Fruit fly (Drosophila melanogaster) whole organism, embryonic: ENCODE data around the gene CG43902.

Source experiments
- CG10209 ChIP-seq: fragments of 200-800 bp; sonication (Bioruptor generic); optimal IDR thresholded peaks from 3 replicates; lab custom pipeline; 2017; ENCODE audit warnings: missing biosample characterization, mild to moderate bottlenecking, missing genetic modification characterization, missing genetic modification reagents
- CG10565 ChIP-seq: fragments of 200-800 bp; sonication (Bioruptor generic); optimal IDR thresholded peaks from 3 replicates; lab custom pipeline; 2016; ENCODE audit warnings: missing biosample characterization, mild to moderate bottlenecking, missing genetic modification characterization
- CG11398 ChIP-seq: fragments of 200-800 bp; sonication (Bioruptor generic); optimal IDR thresholded peaks from 2 replicates; lab custom pipeline; 2016; ENCODE audit warnings: missing biosample characterization, missing genetic modification characterization
- CG11504 ChIP-seq: fragments of 200-800 bp; sonication (Bioruptor generic); optimal IDR thresholded peaks from 3 replicates; lab custom pipeline; 2019; ENCODE audit warnings: missing biosample characterization, mild to moderate bottlenecking, missing genetic modification characterization, moderate library complexity
- CG13296 ChIP-seq: fragments of 200-800 bp; sonication (Bioruptor generic); optimal IDR thresholded peaks from 3 replicates; lab custom pipeline; 2018; ENCODE audit warnings: missing biosample characterization, mild to moderate bottlenecking, missing genetic modification characterization
- CG15479 ChIP-seq: fragments of 200-800 bp; sonication (Bioruptor generic); optimal IDR thresholded peaks from 3 replicates; lab custom pipeline; 2019; ENCODE audit warnings: missing biosample characterization, mild to moderate bottlenecking, missing genetic modification characterization, moderate library complexity
- CG15514 ChIP-seq: fragments of 200-800 bp; sonication (Bioruptor generic); optimal IDR thresholded peaks from 3 replicates; lab custom pipeline; 2017; ENCODE audit warnings: missing biosample characterization, missing genetic modification characterization, mild to moderate bottlenecking, moderate library complexity, missing genetic modification reagents
- CG17328 ChIP-seq: fragments of 200-800 bp; sonication (Bioruptor generic); IDR thresholded peaks from 2 replicates; pipeline ENCODE4 v1.3.6; 2022; ENCODE audit warnings: missing biosample characterization, missing genetic modification characterization
- CG17385 ChIP-seq: fragments of 200-800 bp; sonication (Bioruptor generic); optimal IDR thresholded peaks from 3 replicates; lab custom pipeline; 2018; ENCODE audit warnings: missing biosample characterization, mild to moderate bottlenecking, missing genetic modification characterization
- CG18262 ChIP-seq: fragments of 200-800 bp; optimal IDR thresholded peaks from 3 replicates; lab custom pipeline; 2019; ENCODE audit warnings: missing biosample characterization, mild to moderate bottlenecking, missing genetic modification characterization, moderate library complexity
- CG30403 ChIP-seq: fragments of 200-800 bp; sonication (Bioruptor generic); optimal IDR thresholded peaks from 3 replicates; lab custom pipeline; 2016; ENCODE audit warnings: missing biosample characterization, missing genetic modification characterization
- CG34224 ChIP-seq: fragments of 200-800 bp; sonication (Bioruptor generic); IDR thresholded peaks from 3 replicates; pipeline ENCODE4 v1.3.6; 2022; ENCODE audit warnings: missing biosample characterization, missing genetic modification characterization; ENCODE audit not compliant: partially characterized antibody
- CG5245 ChIP-seq: fragments of 200-800 bp; sonication (Bioruptor generic); optimal IDR thresholded peaks from 3 replicates; lab custom pipeline; 2016; ENCODE audit warnings: missing biosample characterization, missing genetic modification characterization
- CG6689 ChIP-seq: fragments of 200-800 bp; sonication (Bioruptor generic); IDR thresholded peaks from 2 replicates; pipeline ENCODE4 v1.3.6; 2022; ENCODE audit warnings: missing biosample characterization, missing genetic modification characterization
- CG6813 ChIP-seq: fragments of 200-800 bp; sonication (Bioruptor generic); optimal IDR thresholded peaks from 2 replicates; lab custom pipeline; 2017; ENCODE audit warnings: missing biosample characterization, missing genetic modification characterization, mild to moderate bottlenecking, moderate library complexity, missing genetic modification reagents
- CoRest ChIP-seq: fragments of 200-800 bp; sonication (Bioruptor generic); optimal IDR thresholded peaks from 3 replicates; lab custom pipeline; 2018; ENCODE audit warnings: missing biosample characterization, mild to moderate bottlenecking, missing genetic modification characterization, moderate library complexity
- D ChIP-seq, 2 experiments: fragments of 200-800 bp in 1 of 2; fragments of >200 bp in 1 of 2; sonication (Bioruptor generic) in 1 of 2; optimal IDR thresholded peaks; 2 replicates in 1 of 2; 3 replicates in 1 of 2; lab custom pipeline; 2017; ENCODE audit warnings: mild to moderate bottlenecking in 1 of 2, missing biosample characterization in 1 of 2, missing genetic modification characterization in 1 of 2, missing genetic modification reagents in 1 of 2
- Dfd ChIP-seq, 2 experiments: fragments of >200 bp; optimal IDR thresholded peaks; 2 replicates each; lab custom pipeline; 2017; ENCODE audit warnings: missing biosample characterization in 2 of 2, missing genetic modification characterization in 2 of 2
- Drgx ChIP-seq: fragments of 200-800 bp; sonication (Bioruptor generic); IDR thresholded peaks from 2 replicates; pipeline ENCODE4 v1.3.6; 2022; ENCODE audit warnings: missing biosample characterization, missing genetic modification characterization
- ERR ChIP-seq: fragments of 200-800 bp; sonication (Bioruptor generic); optimal IDR thresholded peaks from 2 replicates; lab custom pipeline; 2016; ENCODE audit warnings: missing biosample characterization, missing genetic modification characterization
- H2.0 ChIP-seq: fragments of 200-800 bp; sonication (Bioruptor generic); IDR thresholded peaks from 2 replicates; pipeline ENCODE4 v1.3.6; 2022; ENCODE audit warnings: missing biosample characterization, missing genetic modification characterization
- MESR4 ChIP-seq: fragments of 200-800 bp; sonication (Bioruptor generic); optimal IDR thresholded peaks from 2 replicates; lab custom pipeline; 2018; ENCODE audit warnings: missing biosample characterization, mild to moderate bottlenecking, missing genetic modification characterization, moderate library complexity
- Meics ChIP-seq: fragments of 200-800 bp; sonication (Bioruptor generic); optimal IDR thresholded peaks from 2 replicates; lab custom pipeline; 2017; ENCODE audit warnings: missing biosample characterization, mild to moderate bottlenecking, missing genetic modification characterization
- Oaz ChIP-seq: fragments of 200-800 bp; sonication (Bioruptor generic); IDR thresholded peaks from 2 replicates; pipeline ENCODE4 v1.3.6; 2022; ENCODE audit warnings: missing biosample characterization, missing genetic modification characterization
- Opbp ChIP-seq: fragments of 200-800 bp; sonication (Bioruptor generic); IDR thresholded peaks from 3 replicates; pipeline ENCODE4 v1.3.6; 2022; ENCODE audit warnings: missing biosample characterization, missing genetic modification characterization; ENCODE audit not compliant: partially characterized antibody
- PHDP ChIP-seq: fragments of 200-800 bp; sonication (Bioruptor generic); optimal IDR thresholded peaks from 3 replicates; lab custom pipeline; 2018; ENCODE audit warnings: missing biosample characterization, mild to moderate bottlenecking, missing genetic modification characterization, moderate library complexity
- Side ChIP-seq: fragments of 200-800 bp; sonication (Bioruptor generic); optimal IDR thresholded peaks from 2 replicates; lab custom pipeline; 2016; ENCODE audit warnings: missing biosample characterization, missing genetic modification characterization
- Xrp1 ChIP-seq: fragments of 200-800 bp; sonication (Bioruptor generic); IDR thresholded peaks from 2 replicates; pipeline ENCODE4 v1.3.6; 2022; ENCODE audit warnings: missing biosample characterization, missing genetic modification characterization
- ab ChIP-seq: fragments of 200-800 bp; sonication (Bioruptor generic); optimal IDR thresholded peaks from 2 replicates; lab custom pipeline; 2016; ENCODE audit warnings: missing biosample characterization, missing genetic modification characterization
- amos ChIP-seq: fragments of 200-800 bp; sonication (Bioruptor generic); IDR thresholded peaks from 2 replicates; pipeline ENCODE4 v1.3.6; 2022; ENCODE audit warnings: missing biosample characterization, missing genetic modification characterization; ENCODE audit not compliant: partially characterized antibody
- ash1 ChIP-seq: fragments of 200-800 bp; sonication (Bioruptor generic); optimal IDR thresholded peaks from 2 replicates; lab custom pipeline; 2018; ENCODE audit warnings: missing biosample characterization, mild to moderate bottlenecking, missing genetic modification characterization
- chn ChIP-seq: fragments of 200-800 bp; sonication (Bioruptor generic); optimal IDR thresholded peaks from 2 replicates; lab custom pipeline; 2016; ENCODE audit warnings: missing biosample characterization, missing genetic modification characterization
- ci ChIP-seq: fragments of 200-800 bp; sonication (Bioruptor generic); IDR thresholded peaks from 3 replicates; pipeline ENCODE4 v1.3.6; 2022; ENCODE audit warnings: missing biosample characterization, missing genetic modification characterization
- crol ChIP-seq: fragments of 200-800 bp; sonication (Bioruptor generic); IDR thresholded peaks from 2 replicates; pipeline ENCODE4 v1.3.6; 2022; ENCODE audit warnings: missing biosample characterization, missing genetic modification characterization
- kay ChIP-seq: fragments of 200-800 bp; sonication (Bioruptor generic); optimal IDR thresholded peaks from 2 replicates; lab custom pipeline; 2016; ENCODE audit warnings: missing biosample characterization, missing genetic modification characterization
- ken ChIP-seq: fragments of 200-800 bp; sonication (Bioruptor generic); IDR thresholded peaks from 3 replicates; pipeline ENCODE4 v1.3.6; 2022; ENCODE audit warnings: missing biosample characterization, missing genetic modification characterization
- knrl ChIP-seq: fragments of 200-800 bp; sonication (Bioruptor generic); IDR thresholded peaks from 3 replicates; pipeline ENCODE4 v1.3.6; 2022; ENCODE audit warnings: missing biosample characterization, missing genetic modification characterization; ENCODE audit not compliant: partially characterized antibody
- lola ChIP-seq, 3 experiments: fragments of >200 bp in 2 of 3; fragments of 200-800 bp in 1 of 3; sonication (Bioruptor generic) in 1 of 3; optimal IDR thresholded peaks; 2 replicates each; lab custom pipeline; 2017 to 2019; ENCODE audit warnings: missing biosample characterization in 3 of 3, missing genetic modification characterization in 3 of 3, mild to moderate bottlenecking in 1 of 3, moderate library complexity in 1 of 3
- nom ChIP-seq: fragments of 200-800 bp; sonication (Bioruptor generic); optimal IDR thresholded peaks from 2 replicates; lab custom pipeline; 2017; ENCODE audit warnings: missing biosample characterization, missing genetic modification characterization, mild to moderate bottlenecking, moderate library complexity, missing genetic modification reagents
- repo ChIP-seq: fragments of 200-800 bp; sonication (Bioruptor generic); optimal IDR thresholded peaks from 2 replicates; lab custom pipeline; 2016; ENCODE audit warnings: missing biosample characterization, missing genetic modification characterization
- schlank ChIP-seq: fragments of 200-800 bp; sonication (Bioruptor generic); optimal IDR thresholded peaks from 2 replicates; lab custom pipeline; 2018; ENCODE audit warnings: missing biosample characterization, mild to moderate bottlenecking, missing genetic modification characterization
- slp2 ChIP-seq: fragments of 200-800 bp; sonication (Bioruptor generic); optimal IDR thresholded peaks from 2 replicates; lab custom pipeline; 2016; ENCODE audit warnings: missing biosample characterization, missing genetic modification characterization
- sna ChIP-seq: fragments of 200-800 bp; sonication (Bioruptor generic); IDR thresholded peaks from 2 replicates; pipeline ENCODE4 v1.3.6; 2022; ENCODE audit warnings: missing biosample characterization, missing genetic modification characterization; ENCODE audit not compliant: partially characterized antibody
- sqz ChIP-seq: fragments of 200-800 bp; sonication (Bioruptor generic); optimal IDR thresholded peaks from 3 replicates; lab custom pipeline; 2018; ENCODE audit warnings: missing biosample characterization, mild to moderate bottlenecking, missing genetic modification characterization
- tll ChIP-seq, 2 experiments: fragments of 200-800 bp in 1 of 2; fragments of >200 bp in 1 of 2; sonication (Bioruptor generic) in 1 of 2; optimal IDR thresholded peaks; 2 replicates each; lab custom pipeline; 2017 to 2019; ENCODE audit warnings: missing biosample characterization in 2 of 2, missing genetic modification characterization in 2 of 2, mild to moderate bottlenecking in 1 of 2, moderate library complexity in 1 of 2
- trem ChIP-seq: fragments of 200-800 bp; optimal IDR thresholded peaks from 3 replicates; lab custom pipeline; 2019; ENCODE audit warnings: missing biosample characterization, mild to moderate bottlenecking, missing genetic modification characterization, moderate library complexity
- wdn ChIP-seq: fragments of 200-800 bp; sonication (Bioruptor generic); IDR thresholded peaks from 2 replicates; pipeline ENCODE4 v1.3.6; 2022; ENCODE audit warnings: missing biosample characterization, missing genetic modification characterization
- wek ChIP-seq: fragments of 200-800 bp; sonication (Bioruptor generic); optimal IDR thresholded peaks from 3 replicates; lab custom pipeline; 2018; ENCODE audit warnings: missing biosample characterization, mild to moderate bottlenecking, missing genetic modification characterization, moderate library complexity

The CG43902 gene

DNA sequence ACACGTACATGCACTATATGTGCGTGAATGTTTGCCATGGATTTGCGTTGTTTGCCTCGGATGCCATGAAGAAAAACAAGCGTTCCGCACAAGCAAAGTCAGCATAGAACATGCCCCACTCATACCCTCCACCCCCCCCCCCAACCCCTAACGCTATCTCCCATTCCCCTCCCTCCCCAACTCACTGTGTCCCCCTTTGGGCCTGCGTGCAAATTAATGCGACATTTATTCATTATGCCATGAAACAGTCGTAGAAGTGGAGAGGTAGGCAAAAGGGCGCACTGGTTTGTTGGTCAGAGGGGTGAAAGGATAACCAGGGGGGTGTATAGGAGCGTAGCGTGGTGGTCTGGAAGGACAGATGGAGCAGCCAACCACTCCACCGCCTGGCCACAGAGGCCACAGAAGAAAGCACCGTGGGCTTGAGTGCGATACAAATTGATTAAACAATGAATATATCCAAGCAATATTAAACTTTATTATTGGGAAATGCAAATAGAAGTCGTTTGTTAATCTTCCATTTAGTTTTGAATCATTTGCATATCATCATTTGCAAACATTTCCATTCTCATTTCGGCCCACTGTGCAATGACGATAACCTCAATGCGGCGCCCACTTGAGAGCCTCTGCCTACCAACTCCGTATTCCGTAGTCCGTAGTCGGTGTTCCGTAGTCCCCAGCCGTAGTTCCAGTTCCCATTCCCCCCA lies 26.3 kb downstream of the CG43902 start (continued):
- peak; percentile 29 for TF ChIP-seq CG17385
- peak; percentile 1 for TF ChIP-seq CG18262 (tag; lab: Kevin White, UChicago)
- no peak for TF ChIP-seq repo (GFP tag; lab: Kevin White, UChicago)
- no peak for TF ChIP-seq ab (GFP tag; lab: Kevin White, UChicago)
- TF ChIP-seq wdn = 0 out of 2 replicates have a peak, but pooled peaks have one; percentile 21
- no peak for TF ChIP-seq MESR4 (GFP tag; lab: Kevin White, UChicago)
- peak; percentile 30 for TF ChIP-seq CG13296
- TF ChIP-seq CG6813 (GFP tag; lab: Kevin White, UChicago) = peak; percentile 17
- TF ChIP-seq PHDP = no peak
- TF ChIP-seq lola (GFP tag; optimal IDR thresholded peaks at IDR 0.05; lab: Kevin White, UChicago) = no peak
- no peak for TF ChIP-seq knrl (GFP tag; lab: Robert Waterston, UW)
- peak; percentile 13 for TF ChIP-seq CG10209
- no peak for TF ChIP-seq ci (GFP tag; lab: Robert Waterston, UW)
- no peak for TF ChIP-seq sna (GFP tag; lab: Robert Waterston, UW)
- no peak for TF ChIP-seq CG5245 (GFP tag; lab: Kevin White, UChicago)
- peak; percentile 72 for TF ChIP-seq Meics (GFP tag; lab: Kevin White, UChicago)
- TF ChIP-seq CoRest (tag; lab: Kevin White, UChicago) = peak; percentile 22
- no peak for TF ChIP-seq amos
- no peak for TF ChIP-seq schlank (tag; lab: Kevin White, UChicago)
- TF ChIP-seq kay (GFP tag; lab: Kevin White, UChicago) = no peak
- peak; percentile 61 for TF ChIP-seq Side (GFP tag; lab: Kevin White, UChicago)
- no peak for TF ChIP-seq wek (GFP tag; lab: Kevin White, UChicago)
- peak; percentile 49 for TF ChIP-seq CG11504
- TF ChIP-seq Dfd (GFP tag; optimal IDR thresholded peaks at IDR 0.05; lab: Kevin White, UChicago) = no peak
- TF ChIP-seq ERR (GFP tag; lab: Kevin White, UChicago) = peak; percentile 20
- no peak for TF ChIP-seq CG34224
- TF ChIP-seq Drgx (GFP tag; lab: Robert Waterston, UW) = peak; percentile 74
- 0 out of 2 replicates have a peak, but pooled peaks have one; percentile 17 for TF ChIP-seq CG17328
- 0 out of 3 replicates have a peak, but pooled peaks have one; percentile 17 for TF ChIP-seq ken (GFP tag; lab: Robert Waterston, UW)
- TF ChIP-seq trem (tag; lab: Kevin White, UChicago) = no peak
- peak; percentile 59 for TF ChIP-seq Xrp1 (GFP tag; lab: Robert Waterston, UW)
- TF ChIP-seq chn = no peak
- no peak for TF ChIP-seq ash1 (GFP tag; lab: Kevin White, UChicago)
- no peak for TF ChIP-seq Opbp (GFP tag; lab: Robert Waterston, UW)
- TF ChIP-seq CG15479 (GFP tag; lab: Kevin White, UChicago) = no peak
- TF ChIP-seq CG30403 (GFP tag; lab: Kevin White, UChicago) = peak; percentile 20
- peak; percentile 52; the same call in 1 of the 2 replicates for TF ChIP-seq Oaz (GFP tag; lab: Robert Waterston, UW)
- no peak for TF ChIP-seq CG11398 (GFP tag; lab: Kevin White, UChicago)
- TF ChIP-seq nom (GFP tag; lab: Kevin White, UChicago) = no peak
- TF ChIP-seq CG15514 (GFP tag; lab: Kevin White, UChicago) = peak; percentile 47
- peak; percentile 68 for TF ChIP-seq crol (GFP tag; lab: Robert Waterston, UW)
- no peak for TF ChIP-seq sqz
- TF ChIP-seq H2.0 = peak; percentile 40; the same call in 1 of the 2 replicates
- no peak for TF ChIP-seq tll (GFP tag; optimal IDR thresholded peaks at IDR 0.05; lab: Kevin White, UChicago)
- no peak for TF ChIP-seq D (optimal IDR thresholded peaks at IDR 0.05; lab: Kevin White, UChicago)
- peak; percentile 0 for TF ChIP-seq D (GFP tag; optimal IDR thresholded peaks at IDR 0.05; lab: Kevin White, UChicago)
- peak; percentile 54 for TF ChIP-seq CG6689 (GFP tag; lab: Robert Waterston, UW)
- no peak for TF ChIP-seq slp2 (GFP tag; lab: Kevin White, UChicago)
- TF ChIP-seq CG10565 (GFP tag; lab: Kevin White, UChicago) = no peak
